Worm (Caenorhabditis elegans) whole organism, L4 larva: ENCODE measurements around the gene F48G7.12.

Experiments
- D1046.2 ChIP-seq: fragments of 200-800 bp; sonication (Bioruptor generic); IDR thresholded peaks from 2 replicates; pipeline ENCODE4 v1.3.6; 2022; ENCODE audit warnings: missing genetic modification characterization, missing compliant biosample characterization
- F37D6.2 ChIP-seq: sonication (generic microtip); optimal IDR thresholded peaks from 2 replicates; lab custom pipeline; 2016; ENCODE audit warnings: mild to moderate bottlenecking, missing genetic modification characterization, missing compliant biosample characterization
- F49E8.2 ChIP-seq: sonication (generic microtip); optimal IDR thresholded peaks from 2 replicates; lab custom pipeline; 2016; ENCODE audit warnings: missing compliant biosample characterization, mild to moderate bottlenecking, missing genetic modification characterization, borderline replicate concordance
- R02D3.7 ChIP-seq: fragments of 150-350 bp; sonication (generic microtip); optimal IDR thresholded peaks from 3 replicates; lab custom pipeline; 2014; ENCODE audit warnings: missing biosample characterization, missing genetic modification characterization
- T26A8.4 ChIP-seq: fragments of 200-800 bp; sonication (Bioruptor generic); IDR thresholded peaks from 2 replicates; pipeline ENCODE4 v1.3.6; 2022; ENCODE audit warnings: missing genetic modification characterization, missing compliant biosample characterization
- Y48G9A.11 ChIP-seq: fragments of 200-800 bp; sonication (Bioruptor generic); IDR thresholded peaks from 2 replicates; pipeline ENCODE4 v1.3.6; 2022; ENCODE audit warnings: missing genetic modification reagents, missing genetic modification characterization, missing compliant biosample characterization
- arid-1 ChIP-seq: fragments of 200-800 bp; sonication (Bioruptor generic); conservative IDR thresholded peaks from 2 replicates; pipeline ENCODE4 v1.3.6; 2022; ENCODE audit warnings: missing genetic modification reagents, missing genetic modification characterization, missing compliant biosample characterization
- ces-1 ChIP-seq: fragments of 150-350 bp; sonication (generic microtip); optimal IDR thresholded peaks from 4 replicates; lab custom pipeline; 2014; ENCODE audit warnings: missing biosample characterization, missing genetic modification reagents, missing genetic modification characterization
- ctbp-1 ChIP-seq: fragments of 200-800 bp; sonication (Bioruptor generic); IDR thresholded peaks from 2 replicates; pipeline ENCODE4 v1.3.6; 2022; ENCODE audit warnings: missing genetic modification reagents, missing genetic modification characterization, missing compliant biosample characterization
- duxl-1 ChIP-seq: sonication (generic microtip); optimal IDR thresholded peaks from 2 replicates; lab custom pipeline; 2016; ENCODE audit warnings: mild to moderate bottlenecking, missing genetic modification characterization, moderate library complexity, missing compliant biosample characterization; ENCODE audit not compliant: poor library complexity
- dve-1 ChIP-seq: sonication (generic microtip); optimal IDR thresholded peaks from 2 replicates; lab custom pipeline; 2017; ENCODE audit warnings: antibody characterized with exemption, mild to moderate bottlenecking, missing genetic modification characterization, missing compliant biosample characterization; ENCODE audit not compliant: insufficient read depth
- egl-27 ChIP-seq: sonication (generic microtip); optimal IDR thresholded peaks from 3 replicates; lab custom pipeline; 2017; ENCODE audit warnings: missing biosample characterization, missing genetic modification reagents, missing genetic modification characterization
- egl-43 ChIP-seq: fragments of 200-800 bp; sonication (Bioruptor generic); IDR thresholded peaks from 2 replicates; pipeline ENCODE4 v1.3.6; 2022; ENCODE audit warnings: missing genetic modification reagents, missing genetic modification characterization, missing compliant biosample characterization
- hlh-30 ChIP-seq: sonication (generic microtip); optimal IDR thresholded peaks from 2 replicates; lab custom pipeline; 2017; ENCODE audit warnings: antibody characterized with exemption, mild to moderate bottlenecking, missing genetic modification characterization, missing compliant biosample characterization; ENCODE audit not compliant: insufficient read depth
- lim-7 ChIP-seq: fragments of 200-800 bp; sonication (Bioruptor generic); IDR thresholded peaks from 2 replicates; pipeline ENCODE4 v1.3.6; 2022; ENCODE audit warnings: missing genetic modification characterization, missing compliant biosample characterization
- lin-1 ChIP-seq: fragments of 200-800 bp; sonication (Bioruptor generic); IDR thresholded peaks from 2 replicates; pipeline ENCODE4 v1.3.6; 2022; ENCODE audit warnings: missing genetic modification reagents, missing genetic modification characterization, missing compliant biosample characterization
- lin-15B ChIP-seq: fragments of 150-350 bp; sonication (generic microtip); optimal IDR thresholded peaks from 3 replicates; lab custom pipeline; 2014; ENCODE audit warnings: missing biosample characterization, missing genetic modification characterization
- lir-3 ChIP-seq: sonication (generic microtip); optimal IDR thresholded peaks from 2 replicates; lab custom pipeline; 2016; ENCODE audit warnings: mild to moderate bottlenecking, missing genetic modification characterization, missing compliant biosample characterization
- mdl-1 ChIP-seq, 2 experiments: fragments of 150-350 bp in 1 of 2; sonication (generic microtip) in 1 of 2; optimal IDR thresholded peaks; 2 replicates each; lab custom pipeline; 2014 to 2017; ENCODE audit warnings: missing biosample characterization in 2 of 2, missing genetic modification characterization in 2 of 2
- mdt-29 ChIP-seq: fragments of 200-800 bp; sonication (Bioruptor generic); IDR thresholded peaks from 2 replicates; pipeline ENCODE4 v1.3.6; 2022; ENCODE audit warnings: missing genetic modification reagents, missing genetic modification characterization, missing compliant biosample characterization
- mep-1 ChIP-seq: fragments of 150-350 bp; sonication (generic microtip); optimal IDR thresholded peaks from 3 replicates; lab custom pipeline; 2014; ENCODE audit warnings: missing biosample characterization, missing genetic modification characterization
- mxl-2 ChIP-seq: fragments of 200-800 bp; sonication (Bioruptor generic); conservative IDR thresholded peaks from 2 replicates; pipeline ENCODE4 v1.3.6; 2022; ENCODE audit warnings: missing genetic modification reagents, missing genetic modification characterization, missing compliant biosample characterization
- mxl-3 ChIP-seq: fragments of 200-800 bp; sonication (Bioruptor generic); optimal IDR thresholded peaks from 2 replicates; lab custom pipeline; 2018; ENCODE audit warnings: mild to moderate bottlenecking, missing genetic modification characterization, missing compliant biosample characterization
- nhr-102 ChIP-seq: sonication (generic microtip); optimal IDR thresholded peaks from 2 replicates; lab custom pipeline; 2016; ENCODE audit warnings: mild to moderate bottlenecking, missing genetic modification characterization, moderate library complexity, missing compliant biosample characterization
- nhr-11 ChIP-seq: fragments of 150-350 bp; optimal IDR thresholded peaks from 2 replicates; lab custom pipeline; 2014; ENCODE audit warnings: missing biosample characterization, missing genetic modification characterization
- nhr-111 ChIP-seq: fragments of 200-800 bp; sonication (Bioruptor generic); optimal IDR thresholded peaks from 2 replicates; lab custom pipeline; 2018; ENCODE audit warnings: mild to moderate bottlenecking, missing genetic modification characterization, missing compliant biosample characterization
- nhr-41 ChIP-seq: fragments of 200-800 bp; sonication (Bioruptor generic); IDR thresholded peaks from 2 replicates; pipeline ENCODE4 v1.3.6; 2022; ENCODE audit warnings: missing genetic modification reagents, missing genetic modification characterization, missing compliant biosample characterization
- nhr-42 ChIP-seq: fragments of 200-800 bp; sonication (Bioruptor generic); IDR thresholded peaks from 2 replicates; pipeline ENCODE4 v1.3.6; 2022; ENCODE audit warnings: missing genetic modification characterization, missing compliant biosample characterization
- pha-4 ChIP-seq, 2 experiments: fragments of 150-350 bp in 1 of 2; fragments of 200-800 bp in 1 of 2; sonication (Bioruptor generic) in 1 of 2; IDR thresholded peaks in 1 of 2; optimal IDR thresholded peaks in 1 of 2; 2 replicates each; pipeline versions ENCODE4 v1.3.6 to Lab custom; 2014 to 2022; ENCODE audit warnings: missing genetic modification characterization in 2 of 2, missing genetic modification reagents in 2 of 2, missing biosample characterization in 1 of 2, missing compliant biosample characterization in 1 of 2
- rbr-2 ChIP-seq: sonication (generic microtip); optimal IDR thresholded peaks from 2 replicates; lab custom pipeline; 2016; ENCODE audit warnings: missing genotype, missing genetic modification characterization, missing compliant biosample characterization
- sdz-12 ChIP-seq: fragments of 200-800 bp; sonication (Bioruptor generic); optimal IDR thresholded peaks from 2 replicates; lab custom pipeline; 2018; ENCODE audit warnings: mild to moderate bottlenecking, missing genetic modification characterization, missing compliant biosample characterization
- spr-3 ChIP-seq: fragments of 200-800 bp; sonication (Bioruptor generic); optimal IDR thresholded peaks from 2 replicates; lab custom pipeline; 2018; ENCODE audit warnings: mild to moderate bottlenecking, missing genetic modification characterization, missing compliant biosample characterization
- unc-130 ChIP-seq: sonication (generic microtip); optimal IDR thresholded peaks from 2 replicates; lab custom pipeline; 2016; ENCODE audit warnings: missing genetic modification reagents, missing genetic modification characterization, missing compliant biosample characterization
- unc-39 ChIP-seq: sonication (generic microtip); optimal IDR thresholded peaks from 2 replicates; lab custom pipeline; 2017; ENCODE audit warnings: missing biosample characterization, missing genetic modification characterization
- unc-62 ChIP-seq, 3 experiments: fragments of 150-350 bp in 1 of 3; sonication (generic microtip); optimal IDR thresholded peaks in 2 of 3; peaks in 1 of 3; 1 replicate in 1 of 3; 2 replicates in 2 of 3; lab custom pipeline; 2014 to 2017; ENCODE audit warnings: missing biosample characterization in 3 of 3, missing genetic modification characterization in 3 of 3, missing genetic modification reagents in 3 of 3, missing genotype in 1 of 3
- vab-7 ChIP-seq: fragments of 200-800 bp; sonication (Bioruptor generic); IDR thresholded peaks from 2 replicates; pipeline ENCODE4 v1.3.6; 2022; ENCODE audit warnings: missing genetic modification reagents, missing genetic modification characterization, missing compliant biosample characterization
- zag-1 ChIP-seq: fragments of 150-350 bp; optimal IDR thresholded peaks from 2 replicates; lab custom pipeline; 2014; ENCODE audit warnings: missing biosample characterization, missing genetic modification characterization
- zfp-3 ChIP-seq: fragments of 200-800 bp; sonication (Bioruptor generic); conservative IDR thresholded peaks from 2 replicates; pipeline ENCODE4 v1.3.6; 2022; ENCODE audit warnings: missing genetic modification reagents, missing genetic modification characterization, missing compliant biosample characterization

The F48G7.12 gene

ce11 chrV:658140-658539 is 12.1 kb upstream of the F48G7.12 start:
- peak; percentile 59; the same call in 1 of the 2 replicates for TF ChIP-seq lim-7

- TF ChIP-seq hlh-30 (tag; lab: Kevin White, UChicago) (no peak), mdt-29 (GFP tag; lab: Robert Waterston, UW) (no peak), unc-130 (GFP tag; lab: Kevin White, UChicago) (no peak), zag-1 (tag; lab: Kevin White, UChicago) (no peak)
Observed at ce11 chrV:657678-658077, 11.6 kb upstream of the F48G7.12 start, which contains the start of gene srh-246. TSS of gene srh-246 (minus strand) at chrV:657778.

ce11 chrV:655823-656222 is 9.8 kb upstream of the F48G7.12 start, which contains the start of gene srh-245:
TSS of gene srh-245 (minus strand) at chrV:655923.
- no peak for TF ChIP-seq unc-130 (GFP tag; lab: Kevin White, UChicago)
- no peak for TF ChIP-seq lin-15B (tag; lab: Kevin White, UChicago)
- TF ChIP-seq lir-3 (tag; lab: Kevin White, UChicago): no peak
- no peak for TF ChIP-seq ces-1 (GFP tag; lab: Kevin White, UChicago)
- no peak for TF ChIP-seq egl-27 (tag; lab: Kevin White, UChicago)
- TF ChIP-seq mdt-29 (GFP tag; lab: Robert Waterston, UW): no peak
- no peak for TF ChIP-seq spr-3 (GFP tag; lab: Kevin White, UChicago)
- TF ChIP-seq mxl-3 (GFP tag; lab: Kevin White, UChicago): no peak
- TF ChIP-seq duxl-1 (tag; lab: Kevin White, UChicago): no peak
- no peak for TF ChIP-seq Y48G9A.11 (GFP tag; lab: Robert Waterston, UW)
- no peak for TF ChIP-seq zfp-3 (GFP tag; lab: Robert Waterston, UW)
- no peak for TF ChIP-seq R02D3.7 (tag; lab: Kevin White, UChicago)
- TF ChIP-seq F37D6.2 (tag; lab: Kevin White, UChicago): no peak
- TF ChIP-seq nhr-102 (tag; lab: Kevin White, UChicago): no peak
- no peak for TF ChIP-seq unc-62 (GFP tag; optimal IDR thresholded peaks at IDR 0.05 in 1 of 2; lab: Kevin White, UChicago)
- TF ChIP-seq unc-62 (tag; optimal IDR thresholded peaks at IDR 0.05; lab: Kevin White, UChicago): no peak
- TF ChIP-seq mep-1 (tag; lab: Kevin White, UChicago): no peak
- no peak for TF ChIP-seq mdl-1 (tag; optimal IDR thresholded peaks at IDR 0.05; lab: Kevin White, UChicago)

ce11 chrV:654402-654801 is 8.4 kb upstream of the F48G7.12 start, which contains the start of gene srj-6:
TSS of gene srj-6 (minus strand) at chrV:654502.
- TF ChIP-seq F49E8.2 (tag; lab: Kevin White, UChicago) (no peak), rbr-2 (tag; lab: Kevin White, UChicago) (no peak), vab-7 (GFP tag; lab: Robert Waterston, UW) (no peak), unc-62 (GFP tag; optimal IDR thresholded peaks at IDR 0.05 in 1 of 2; lab: Kevin White, UChicago) (no peak), unc-62 (tag; optimal IDR thresholded peaks at IDR 0.05; lab: Kevin White, UChicago) (no peak), unc-39 (tag; lab: Kevin White, UChicago) (no peak), lin-1 (no peak), egl-43 (GFP tag; lab: Robert Waterston, UW) (no peak), nhr-41 (GFP tag; lab: Robert Waterston, UW) (no peak)
- TF ChIP-seq, all 104 proteins: peak for 0

ce11 chrV:652940-653339 is 6.9 kb upstream of the F48G7.12 start, which contains the start of gene srj-5:
TSS of gene srj-5 (minus strand) at chrV:653040.
- no peak for TF ChIP-seq nhr-11
- TF ChIP-seq duxl-1 (tag; lab: Kevin White, UChicago): no peak
- no peak for TF ChIP-seq arid-1 (GFP tag; lab: Robert Waterston, UW)

- TF ChIP-seq unc-130 (GFP tag; lab: Kevin White, UChicago) (no peak), egl-43 (GFP tag; lab: Robert Waterston, UW) (no peak), R02D3.7 (tag; lab: Kevin White, UChicago) (no peak), nhr-42 (no peak), D1046.2 (GFP tag; lab: Robert Waterston, UW) (no peak), F37D6.2 (tag; lab: Kevin White, UChicago) (no peak), ctbp-1 (GFP tag; lab: Robert Waterston, UW) (no peak), T26A8.4 (no peak), sdz-12 (GFP tag; lab: Kevin White, UChicago) (no peak), nhr-111 (GFP tag; lab: Kevin White, UChicago) (no peak), dve-1 (no peak), unc-62 (GFP tag; optimal IDR thresholded peaks at IDR 0.05 in 1 of 2; lab: Kevin White, UChicago) (no peak), unc-62 (tag; optimal IDR thresholded peaks at IDR 0.05; lab: Kevin White, UChicago) (no peak), mxl-2 (no peak), mep-1 (tag; lab: Kevin White, UChicago) (no peak), nhr-11 (no peak), pha-4 (GFP tag; IDR thresholded peaks at IDR 0.05; lab: Robert Waterston, UW) (no peak), pha-4 (tag; optimal IDR thresholded peaks at IDR 0.05; lab: Kevin White, UChicago) (no peak)
Observed at ce11 chrV:646888-647287, 859 bp upstream of the F48G7.12 start, which contains the start of gene ugt-42. TSS of gene ugt-42 (plus strand) at chrV:647188.
